Fruit fly (Drosophila melanogaster) whole organism, embryonic: Measurements from ENCODE around the gene Tmc.

ENCODE experiments used
- CG11085 ChIP-seq: fragments of 200-800 bp; sonication (Bioruptor generic); IDR thresholded peaks from 2 replicates; pipeline ENCODE4 v1.3.6; 2022; ENCODE audit warnings: missing biosample characterization, missing genetic modification characterization
- CG13123 ChIP-seq: fragments of 200-800 bp; sonication (Bioruptor generic); optimal IDR thresholded peaks from 2 replicates; lab custom pipeline; 2016; ENCODE audit warnings: missing biosample characterization, missing genetic modification characterization
- CG13624 ChIP-seq: fragments of 200-800 bp; sonication (Bioruptor generic); optimal IDR thresholded peaks from 2 replicates; lab custom pipeline; 2016; ENCODE audit warnings: missing biosample characterization, missing genetic modification characterization
- CG13894 ChIP-seq: fragments of 200-800 bp; sonication (Bioruptor generic); optimal IDR thresholded peaks from 3 replicates; lab custom pipeline; 2018; ENCODE audit warnings: missing biosample characterization, mild to moderate bottlenecking, missing genetic modification characterization, moderate library complexity
- CG17802 ChIP-seq: fragments of 200-800 bp; sonication (Bioruptor generic); optimal IDR thresholded peaks from 2 replicates; lab custom pipeline; 2018; ENCODE audit warnings: missing biosample characterization, mild to moderate bottlenecking, missing genetic modification characterization, moderate library complexity
- CG1792 ChIP-seq: fragments of 200-800 bp; sonication (Bioruptor generic); optimal IDR thresholded peaks from 2 replicates; lab custom pipeline; 2016; ENCODE audit warnings: missing biosample characterization, missing genetic modification characterization
- CG4360 ChIP-seq: fragments of 200-800 bp; sonication (Bioruptor generic); IDR thresholded peaks from 2 replicates; pipeline ENCODE4 v1.3.6; 2022; ENCODE audit warnings: missing biosample characterization, missing genetic modification characterization
- CG6175 ChIP-seq: fragments of 200-800 bp; sonication (Bioruptor generic); IDR thresholded peaks from 3 replicates; pipeline ENCODE4 v1.3.6; 2022; ENCODE audit warnings: missing biosample characterization, missing genetic modification characterization
- CG7556 ChIP-seq: fragments of 200-800 bp; sonication (Bioruptor generic); optimal IDR thresholded peaks from 2 replicates; lab custom pipeline; 2017; ENCODE audit warnings: missing biosample characterization, mild to moderate bottlenecking, missing genetic modification characterization
- CG7839 ChIP-seq: fragments of 200-800 bp; sonication (Bioruptor generic); optimal IDR thresholded peaks from 3 replicates; lab custom pipeline; 2018; ENCODE audit warnings: missing biosample characterization, mild to moderate bottlenecking, missing genetic modification characterization, moderate library complexity
- CG7987 ChIP-seq: fragments of 200-800 bp; sonication (Bioruptor generic); optimal IDR thresholded peaks from 2 replicates; lab custom pipeline; 2018; ENCODE audit warnings: missing biosample characterization, mild to moderate bottlenecking, missing genetic modification characterization, moderate library complexity
- CG9817 ChIP-seq: fragments of 200-800 bp; sonication (Bioruptor generic); optimal IDR thresholded peaks from 2 replicates; lab custom pipeline; 2018; ENCODE audit warnings: missing biosample characterization, mild to moderate bottlenecking, missing genetic modification characterization, moderate library complexity
- Camta ChIP-seq: fragments of 200-800 bp; sonication (Bioruptor generic); optimal IDR thresholded peaks from 2 replicates; lab custom pipeline; 2016; ENCODE audit warnings: missing biosample characterization, missing genetic modification characterization
- Deaf1 ChIP-seq: fragments of 200-800 bp; optimal IDR thresholded peaks from 3 replicates; lab custom pipeline; 2019; ENCODE audit warnings: missing biosample characterization, mild to moderate bottlenecking, missing genetic modification characterization, moderate library complexity
- Dfd ChIP-seq, 2 experiments: fragments of >200 bp; optimal IDR thresholded peaks; 2 replicates each; lab custom pipeline; 2017; ENCODE audit warnings: missing biosample characterization in 2 of 2, missing genetic modification characterization in 2 of 2
- Dip3 ChIP-seq: fragments of 200-800 bp; sonication (Bioruptor generic); optimal IDR thresholded peaks from 3 replicates; lab custom pipeline; 2016; ENCODE audit warnings: missing biosample characterization, missing genetic modification characterization
- Doc3 ChIP-seq: fragments of 200-800 bp; sonication (Bioruptor generic); IDR thresholded peaks from 3 replicates; pipeline ENCODE4 v1.3.6; 2022; ENCODE audit warnings: missing biosample characterization, missing genetic modification characterization; ENCODE audit not compliant: partially characterized antibody
- Dp ChIP-seq: fragments of 200-800 bp; sonication (Bioruptor generic); optimal IDR thresholded peaks from 2 replicates; lab custom pipeline; 2018; ENCODE audit warnings: missing biosample characterization, mild to moderate bottlenecking, missing genetic modification characterization, moderate library complexity
- Fer3 ChIP-seq: fragments of 200-800 bp; sonication (Bioruptor generic); optimal IDR thresholded peaks from 2 replicates; lab custom pipeline; 2018; ENCODE audit warnings: missing biosample characterization, mild to moderate bottlenecking, missing genetic modification characterization, moderate library complexity
- Gsc ChIP-seq: fragments of 200-800 bp; sonication (Bioruptor generic); IDR thresholded peaks from 2 replicates; pipeline ENCODE4 v1.3.6; 2022; ENCODE audit warnings: missing biosample characterization, missing genetic modification characterization
- HmgZ ChIP-seq: fragments of 200-800 bp; sonication (Bioruptor generic); optimal IDR thresholded peaks from 2 replicates; lab custom pipeline; 2018; ENCODE audit warnings: missing biosample characterization, mild to moderate bottlenecking, missing genetic modification characterization
- Hmx ChIP-seq: fragments of 200-800 bp; sonication (Bioruptor generic); optimal IDR thresholded peaks from 2 replicates; lab custom pipeline; 2016; ENCODE audit warnings: missing biosample characterization, missing genetic modification characterization
- Jarid2 ChIP-seq: fragments of 200-800 bp; sonication (Bioruptor generic); optimal IDR thresholded peaks from 3 replicates; lab custom pipeline; 2017; ENCODE audit warnings: mild to moderate bottlenecking, missing biosample characterization, missing genetic modification reagents, missing genetic modification characterization
- Lim3 ChIP-seq: fragments of 200-800 bp; sonication (Bioruptor generic); IDR thresholded peaks from 2 replicates; pipeline ENCODE4 v1.3.6; 2022; ENCODE audit warnings: missing biosample characterization, missing genetic modification characterization
- Lpt ChIP-seq: fragments of >200 bp; optimal IDR thresholded peaks from 2 replicates; lab custom pipeline; 2018; ENCODE audit warnings: missing biosample characterization, missing genetic modification characterization
- Med ChIP-seq: fragments of 200-800 bp; sonication (Bioruptor generic); peaks from one replicate; lab custom pipeline; 2016; ENCODE audit warnings: missing biosample characterization, missing genetic modification characterization, mild to moderate bottlenecking, inconsistent platforms, moderate library complexity
- Oli ChIP-seq: fragments of 200-800 bp; sonication (Bioruptor generic); optimal IDR thresholded peaks from 2 replicates; lab custom pipeline; 2018; ENCODE audit warnings: missing biosample characterization, mild to moderate bottlenecking, missing genetic modification characterization, moderate library complexity
- Optix ChIP-seq: fragments of 200-800 bp; sonication (Bioruptor generic); IDR thresholded peaks from 3 replicates; pipeline ENCODE4 v1.3.6; 2022; ENCODE audit warnings: missing biosample characterization, missing genetic modification characterization
- Side ChIP-seq: fragments of 200-800 bp; sonication (Bioruptor generic); optimal IDR thresholded peaks from 2 replicates; lab custom pipeline; 2016; ENCODE audit warnings: missing biosample characterization, missing genetic modification characterization
- Sox100B ChIP-seq: fragments of 200-800 bp; sonication (Bioruptor generic); optimal IDR thresholded peaks from 3 replicates; lab custom pipeline; 2018; ENCODE audit warnings: missing biosample characterization, mild to moderate bottlenecking, missing genetic modification characterization
- Sry-δ ChIP-seq: fragments of 200-800 bp; sonication (Bioruptor generic); optimal IDR thresholded peaks from 2 replicates; lab custom pipeline; 2016; ENCODE audit warnings: missing biosample characterization, missing genetic modification characterization
- Tbp ChIP-seq: fragments of >200 bp; optimal IDR thresholded peaks from 2 replicates; lab custom pipeline; 2018; ENCODE audit warnings: missing biosample characterization, missing genetic modification characterization
- Usf ChIP-seq: fragments of 200-800 bp; sonication (Bioruptor generic); optimal IDR thresholded peaks from 2 replicates; lab custom pipeline; 2017; ENCODE audit warnings: missing genotype, missing biosample characterization, missing genetic modification characterization
- abd-A ChIP-seq: fragments of 200-800 bp; sonication (Bioruptor generic); optimal IDR thresholded peaks from 3 replicates; lab custom pipeline; 2019; ENCODE audit warnings: missing biosample characterization, mild to moderate bottlenecking, missing genetic modification characterization, moderate library complexity
- br ChIP-seq: fragments of >200 bp; optimal IDR thresholded peaks from 2 replicates; lab custom pipeline; 2017
- cg ChIP-seq: fragments of 200-800 bp; sonication (Bioruptor generic); optimal IDR thresholded peaks from 3 replicates; lab custom pipeline; 2019; ENCODE audit warnings: missing biosample characterization, mild to moderate bottlenecking, missing genetic modification characterization, moderate library complexity
- dpn ChIP-seq, 2 experiments: fragments of 200-800 bp; sonication (Bioruptor generic); optimal IDR thresholded peaks; 3 replicates each; lab custom pipeline; 2016; ENCODE audit warnings: missing biosample characterization in 2 of 2, missing genetic modification characterization in 2 of 2
- kay ChIP-seq: fragments of 200-800 bp; sonication (Bioruptor generic); optimal IDR thresholded peaks from 2 replicates; lab custom pipeline; 2016; ENCODE audit warnings: missing biosample characterization, missing genetic modification characterization
- lbe ChIP-seq: fragments of 200-800 bp; sonication (Bioruptor generic); optimal IDR thresholded peaks from 2 replicates; lab custom pipeline; 2016; ENCODE audit warnings: missing biosample characterization, mild to moderate bottlenecking, missing genetic modification characterization
- maf-S ChIP-seq: fragments of 200-800 bp; sonication (Bioruptor generic); optimal IDR thresholded peaks from 2 replicates; lab custom pipeline; 2016; ENCODE audit warnings: missing biosample characterization, missing genetic modification characterization
- onecut ChIP-seq: fragments of 200-800 bp; sonication (Bioruptor generic); IDR thresholded peaks from 2 replicates; pipeline ENCODE4 v1.3.6; 2022; ENCODE audit warnings: missing biosample characterization, missing genetic modification characterization
- p53 ChIP-seq: fragments of 200-800 bp; sonication (Bioruptor generic); optimal IDR thresholded peaks from 2 replicates; lab custom pipeline; 2016; ENCODE audit warnings: missing biosample characterization, missing genetic modification characterization
- pho ChIP-seq: fragments of 200-800 bp; sonication (Bioruptor generic); optimal IDR thresholded peaks from 2 replicates; lab custom pipeline; 2016; ENCODE audit warnings: missing biosample characterization, missing genetic modification characterization
- pum ChIP-seq: fragments of 200-800 bp; sonication (Bioruptor generic); optimal IDR thresholded peaks from 2 replicates; lab custom pipeline; 2016; ENCODE audit warnings: missing biosample characterization, missing genetic modification characterization
- schlank ChIP-seq: fragments of 200-800 bp; sonication (Bioruptor generic); optimal IDR thresholded peaks from 2 replicates; lab custom pipeline; 2018; ENCODE audit warnings: missing biosample characterization, mild to moderate bottlenecking, missing genetic modification characterization
- slbo ChIP-seq: fragments of 200-800 bp; sonication (Bioruptor generic); IDR thresholded peaks from 2 replicates; pipeline ENCODE4 v1.3.6; 2022; ENCODE audit warnings: missing biosample characterization, missing genetic modification characterization
- tin ChIP-seq: fragments of 200-800 bp; sonication (Bioruptor generic); optimal IDR thresholded peaks from 3 replicates; lab custom pipeline; 2016; ENCODE audit warnings: missing biosample characterization, missing genetic modification characterization
- trh ChIP-seq: fragments of 200-800 bp; sonication (Bioruptor generic); optimal IDR thresholded peaks from 2 replicates; lab custom pipeline; 2016; ENCODE audit warnings: missing biosample characterization, missing genetic modification characterization
- vfl ChIP-seq: fragments of 200-800 bp; sonication (Bioruptor generic); optimal IDR thresholded peaks from 2 replicates; lab custom pipeline; 2016; ENCODE audit warnings: missing biosample characterization, missing genetic modification characterization
- vvl ChIP-seq: fragments of 200-800 bp; sonication (Bioruptor generic); IDR thresholded peaks from 2 replicates; pipeline ENCODE4 v1.3.6; 2022; ENCODE audit warnings: missing biosample characterization, missing genetic modification characterization
- wor ChIP-seq: fragments of 200-800 bp; sonication (Bioruptor generic); IDR thresholded peaks from 2 replicates; pipeline ENCODE4 v1.3.6; 2022; ENCODE audit warnings: missing biosample characterization, missing genetic modification characterization
- zfh2 ChIP-seq: fragments of 200-800 bp; sonication (Bioruptor generic); optimal IDR thresholded peaks from 2 replicates; lab custom pipeline; 2016; ENCODE audit warnings: missing biosample characterization, missing genetic modification characterization

Gene Tmc

dm6 chr3L:9613960-9614588 is 16.5 kb downstream of the Tmc start (continued):
- no peak for TF ChIP-seq Dip3 (GFP tag; lab: Kevin White, UChicago)
- TF ChIP-seq Med (GFP tag; lab: Kevin White, UChicago): peak; percentile 76
- no peak for TF ChIP-seq pho (GFP tag; lab: Kevin White, UChicago)
- TF ChIP-seq Camta (GFP tag; lab: Kevin White, UChicago): no peak
- peak; percentile 3 for TF ChIP-seq CG7839
- no peak for TF ChIP-seq CG7556 (GFP tag; lab: Kevin White, UChicago)
- no peak for TF ChIP-seq dpn (GFP tag; optimal IDR thresholded peaks at IDR 0.05; lab: Kevin White, UChicago)
- TF ChIP-seq Hmx (GFP tag; lab: Kevin White, UChicago): no peak
- no peak for TF ChIP-seq abd-A (tag; lab: Kevin White, UChicago)
- no peak for TF ChIP-seq Doc3 (GFP tag; lab: Robert Waterston, UW)
- TF ChIP-seq Tbp: no peak
- no peak for TF ChIP-seq CG6175
- no peak for TF ChIP-seq schlank
- TF ChIP-seq HmgZ (tag; lab: Kevin White, UChicago): no peak
- TF ChIP-seq CG9817: peak; percentile 58
- TF ChIP-seq Gsc: no peak
- TF ChIP-seq maf-S: peak; percentile 35
- no peak for TF ChIP-seq CG7987 (GFP tag; lab: Kevin White, UChicago)
- peak; percentile 44 for TF ChIP-seq CG17802 (tag; lab: Kevin White, UChicago)
- TF ChIP-seq onecut: no peak
- no peak for TF ChIP-seq Lpt (GFP tag; lab: Kevin White, UChicago)
- peak; percentile 43 for TF ChIP-seq pum (GFP tag; lab: Kevin White, UChicago)
- TF ChIP-seq CG13894 (tag; lab: Kevin White, UChicago): peak; percentile 13
- no peak for TF ChIP-seq Oli
- no peak for TF ChIP-seq Usf
- TF ChIP-seq vvl (GFP tag; lab: Robert Waterston, UW): peak; percentile 50; the same call in 1 of the 2 replicates
- peak; percentile 67 for TF ChIP-seq zfh2
- TF ChIP-seq wor (GFP tag; lab: Robert Waterston, UW): no peak
- peak; percentile 57 for TF ChIP-seq vfl (GFP tag; lab: Kevin White, UChicago)
- no peak for TF ChIP-seq Sry-δ (GFP tag; lab: Kevin White, UChicago)
- peak; percentile 59 for TF ChIP-seq tin (GFP tag; lab: Kevin White, UChicago)
- peak; percentile 14 for TF ChIP-seq Jarid2 (GFP tag; lab: Kevin White, UChicago)
- no peak for TF ChIP-seq Optix (GFP tag; lab: Robert Waterston, UW)
- TF ChIP-seq CG13123 (GFP tag; lab: Kevin White, UChicago): no peak
- TF ChIP-seq cg (GFP tag; lab: Kevin White, UChicago): no peak
- TF ChIP-seq slbo (GFP tag; lab: Robert Waterston, UW): peak; percentile 89
- TF ChIP-seq br (lab: Kevin White, UChicago): no peak
- TF ChIP-seq Fer3 (tag; lab: Kevin White, UChicago): peak; percentile 46
- no peak for TF ChIP-seq Sox100B (GFP tag; lab: Kevin White, UChicago)
- TF ChIP-seq Dfd (GFP tag; optimal IDR thresholded peaks at IDR 0.05; lab: Kevin White, UChicago): peak in 1 of 2 experiments; percentile 72
- no peak for TF ChIP-seq CG1792 (GFP tag; lab: Kevin White, UChicago)
- no peak for TF ChIP-seq Lim3
- no peak for TF ChIP-seq lbe (GFP tag; lab: Kevin White, UChicago)
- no peak for TF ChIP-seq CG4360 (GFP tag; lab: Robert Waterston, UW)
- TF ChIP-seq p53 (GFP tag; lab: Kevin White, UChicago): peak; percentile 8
- TF ChIP-seq CG13624 (GFP tag; lab: Kevin White, UChicago): no peak
- TF ChIP-seq Deaf1 (tag; lab: Kevin White, UChicago): no peak
- peak; percentile 70; the same call in 1 of the 2 replicates for TF ChIP-seq CG11085 (GFP tag; lab: Robert Waterston, UW)
- TF ChIP-seq kay: no peak
- TF ChIP-seq Dp (GFP tag; lab: Kevin White, UChicago): peak; percentile 90
- no peak for TF ChIP-seq trh (GFP tag; lab: Kevin White, UChicago)
- TF ChIP-seq Side: peak; percentile 3
